Fruit fly (Drosophila melanogaster) whole organism, larva: ENCODE measurements around the gene Clk.

Experiments used
- noc ChIP-seq: fragments of 200-800 bp; sonication (Bioruptor generic); optimal IDR thresholded peaks from 3 replicates; lab custom pipeline; 2019; ENCODE audit warnings: missing biosample characterization, mild to moderate bottlenecking, missing genetic modification characterization, moderate library complexity

The Clk gene

dm6 chr3L:7717863-7718560 lies 57.4 kb downstream of the Clk start, which contains the start of gene Ank2:
Ank2 (minus strand) TSS chr3L:7718395.
- no peak for TF ChIP-seq noc (tag; lab: Kevin White, UChicago)

dm6 chr3L:7714301-7714946 lies 61.0 kb downstream of the Clk start:
- no peak for TF ChIP-seq noc (tag; lab: Kevin White, UChicago)

- no peak for TF ChIP-seq noc (tag; lab: Kevin White, UChicago)
Measured at dm6 chr3L:7713378-7713777, 62.0 kb downstream of the Clk start.
